Worm (Caenorhabditis elegans): Measurements from ENCODE around the gene stip-1.

The stip-1 gene

ce11 chrII:10384680-10385383, 35.0 kb upstream of the stip-1 start, which contains the start of gene ztf-27:
ztf-27 (plus strand) TSS chrII:10385333.
- TF ChIP-seq alr-1 (tag; optimal IDR thresholded peaks at IDR 0.05) (no peak), nhr-25 (tag; optimal IDR thresholded peaks at IDR 0.05) (peak; percentile 48), fos-1 (tag; optimal IDR thresholded peaks at IDR 0.05) (peak; percentile 6), nhr-129 (tag; optimal IDR thresholded peaks at IDR 0.05) (peak; percentile 50), blmp-1 (tag; optimal IDR thresholded peaks at IDR 0.05; ENCODE audit: insufficient read depth) (peak; percentile 37), gmeb-1 (tag; optimal IDR thresholded peaks at IDR 0.05) (peak; percentile 8), unc-55 (GFP tag; optimal IDR thresholded peaks at IDR 0.05) (no peak), F13H6.1 (tag; optimal IDR thresholded peaks at IDR 0.05) (peak; percentile 43), nhr-12 (tag; optimal IDR thresholded peaks at IDR 0.05) (no peak), ceh-16 (tag; optimal IDR thresholded peaks at IDR 0.05) (no peak), lin-39 (tag; optimal IDR thresholded peaks at IDR 0.05) (no peak), crh-2 (tag; optimal IDR thresholded peaks at IDR 0.05) (peak; percentile 85), sma-3 (GFP tag; optimal IDR thresholded peaks at IDR 0.05) (peak; percentile 45), lin-13 (GFP tag; optimal IDR thresholded peaks at IDR 0.05) (no peak), elt-3 (tag; optimal IDR thresholded peaks at IDR 0.05) (no peak), nhr-21 (tag; optimal IDR thresholded peaks at IDR 0.05) (no peak)

- TF ChIP-seq zag-1 (tag; optimal IDR thresholded peaks at IDR 0.05) (no peak), mab-5 (tag; optimal IDR thresholded peaks at IDR 0.05) (no peak), unc-39 (tag; optimal IDR thresholded peaks at IDR 0.05) (no peak), nhr-6 (tag; optimal IDR thresholded peaks at IDR 0.05) (no peak), elt-1 (tag; optimal IDR thresholded peaks at IDR 0.05) (no peak), C34F6.9 (tag; optimal IDR thresholded peaks at IDR 0.05) (peak; percentile 26), nhr-23 (tag; optimal IDR thresholded peaks at IDR 0.05) (no peak), mbf-1 (tag; optimal IDR thresholded peaks at IDR 0.05) (no peak), R02D3.7 (tag; optimal IDR thresholded peaks at IDR 0.05) (no peak), unc-55 (GFP tag; optimal IDR thresholded peaks at IDR 0.05) (no peak), lin-39 (tag; optimal IDR thresholded peaks at IDR 0.05) (no peak), Y55F3AM.14 (GFP tag; optimal IDR thresholded peaks at IDR 0.05) (no peak), blmp-1 (tag; optimal IDR thresholded peaks at IDR 0.05; ENCODE audit: insufficient read depth) (peak; percentile 40), mdl-1 (tag; optimal IDR thresholded peaks at IDR 0.05) (no peak), peb-1 (tag; optimal IDR thresholded peaks at IDR 0.05) (no peak), crh-2 (tag; optimal IDR thresholded peaks at IDR 0.05) (peak; percentile 34), nhr-12 (tag; optimal IDR thresholded peaks at IDR 0.05) (no peak), aly-2 (tag; optimal IDR thresholded peaks at IDR 0.05) (no peak), sem-4 (tag; optimal IDR thresholded peaks at IDR 0.05) (peak; percentile 76), skn-1 (tag; optimal IDR thresholded peaks at IDR 0.05) (no peak), lsy-2 (tag; optimal IDR thresholded peaks at IDR 0.05) (peak in 1 of 2 experiments; percentile 50), alr-1 (tag; optimal IDR thresholded peaks at IDR 0.05) (no peak), nhr-25 (tag; optimal IDR thresholded peaks at IDR 0.05) (peak; percentile 81), ama-1 (optimal IDR thresholded peaks at IDR 0.05) (no peak), ceh-82 (tag; optimal IDR thresholded peaks at IDR 0.05) (no peak), nhr-77 (tag; optimal IDR thresholded peaks at IDR 0.05) (no peak), snpc-4 (tag; optimal IDR thresholded peaks at IDR 0.05) (no peak), nhr-11 (tag; optimal IDR thresholded peaks at IDR 0.05) (no peak), nhr-10 (tag; optimal IDR thresholded peaks at IDR 0.05) (no peak), nhr-237 (tag; optimal IDR thresholded peaks at IDR 0.05) (no peak), nhr-21 (tag; optimal IDR thresholded peaks at IDR 0.05) (peak; percentile 1), elt-3 (tag; optimal IDR thresholded peaks at IDR 0.05) (no peak), fos-1 (tag; optimal IDR thresholded peaks at IDR 0.05) (peak; percentile 53), sma-9 (GFP tag; optimal IDR thresholded peaks at IDR 0.05) (peak; percentile 74), sma-9 (tag; optimal IDR thresholded peaks at IDR 0.05) (no peak), lin-13 (GFP tag; optimal IDR thresholded peaks at IDR 0.05) (no peak), unc-62 (GFP tag; optimal IDR thresholded peaks at IDR 0.05) (no peak), lin-11 (tag; optimal IDR thresholded peaks at IDR 0.05) (no peak), sma-3 (GFP tag; optimal IDR thresholded peaks at IDR 0.05) (peak; percentile 35), ceh-16 (tag; optimal IDR thresholded peaks at IDR 0.05) (peak; percentile 47), ztf-1 (GFP tag; conservative IDR thresholded peaks at IDR 0.05) (no peak), ZK546.5 (tag; optimal IDR thresholded peaks at IDR 0.05) (no peak), ztf-4 (tag; optimal IDR thresholded peaks at IDR 0.05) (peak; percentile 12), nhr-129 (tag; optimal IDR thresholded peaks at IDR 0.05) (peak; percentile 86), dmd-4 (tag; optimal IDR thresholded peaks at IDR 0.05) (no peak), ztf-11 (tag; optimal IDR thresholded peaks at IDR 0.05) (no peak), gmeb-1 (tag; optimal IDR thresholded peaks at IDR 0.05) (peak; percentile 49), F13H6.1 (tag; optimal IDR thresholded peaks at IDR 0.05) (peak; percentile 83), egl-27 (tag; optimal IDR thresholded peaks at IDR 0.05) (no peak)
These were observed 32.4 kb upstream of the stip-1 start for ce11 chrII:10382247-10382646.

Measured in whole organism, L2 larva.